Fruit fly (Drosophila melanogaster): ENCODE results near the gene CG33332.
A peak's percentile ranks its signal among the peaks of the same experiment; 100 is the strongest.

Gene CG33332

dm6 chr3R:14886011-14886534 is at the start of gene CG33332, which contains the start of the genes Rrp6 and CG33331:
CG33332 (plus strand) TSS chr3R:14886456.
Rrp6 (minus strand) TSS chr3R:14886246.
CG33331 (plus strand) TSS chr3R:14886456.
- TF ChIP-seq bab1 (GFP tag; optimal IDR thresholded peaks at IDR 0.05) (peak; percentile 83), CG11617 (GFP tag; optimal IDR thresholded peaks at IDR 0.05) (peak; percentile 83), ovo (GFP tag; optimal IDR thresholded peaks at IDR 0.05) (peak; percentile 64), pad (GFP tag; optimal IDR thresholded peaks at IDR 0.05) (peak; percentile 76), toe (GFP tag; optimal IDR thresholded peaks at IDR 0.05) (no peak), CG33017 (tag; optimal IDR thresholded peaks at IDR 0.05) (peak; percentile 76), CG12768 (GFP tag; optimal IDR thresholded peaks at IDR 0.05) (peak; percentile 88), CG1620 (GFP tag; optimal IDR thresholded peaks at IDR 0.05) (peak; percentile 83), Crg-1 (GFP tag; optimal IDR thresholded peaks at IDR 0.05) (peak; percentile 90), cic (GFP tag; optimal IDR thresholded peaks at IDR 0.05) (peak; percentile 26), CG14711 (tag; optimal IDR thresholded peaks at IDR 0.05) (peak; percentile 84), CG5204 (GFP tag; optimal IDR thresholded peaks at IDR 0.05) (no peak), cnc (optimal IDR thresholded peaks at IDR 0.05) (no peak), CG7101 (tag; optimal IDR thresholded peaks at IDR 0.05) (peak; percentile 85), Mnt (GFP tag; optimal IDR thresholded peaks at IDR 0.05) (peak; percentile 92), Hr96 (GFP tag; optimal IDR thresholded peaks at IDR 0.05) (no peak), Clk (GFP tag; optimal IDR thresholded peaks at IDR 0.05) (peak; percentile 73), CG7045 (GFP tag; optimal IDR thresholded peaks at IDR 0.05) (peak; percentile 85), kay (GFP tag; ENCODE audit: borderline replicate concordance) (no peak), tj (GFP tag; optimal IDR thresholded peaks at IDR 0.05) (peak; percentile 52)

- TF ChIP-seq toe (GFP tag; optimal IDR thresholded peaks at IDR 0.05) (no peak), CG14711 (tag; optimal IDR thresholded peaks at IDR 0.05) (no peak), tj (GFP tag; optimal IDR thresholded peaks at IDR 0.05) (no peak), bab1 (GFP tag; optimal IDR thresholded peaks at IDR 0.05) (no peak), CG7101 (tag; optimal IDR thresholded peaks at IDR 0.05) (no peak), Mnt (GFP tag; optimal IDR thresholded peaks at IDR 0.05) (no peak), CG33017 (tag; optimal IDR thresholded peaks at IDR 0.05) (no peak), CG7045 (GFP tag; optimal IDR thresholded peaks at IDR 0.05) (no peak), Hr96 (GFP tag; optimal IDR thresholded peaks at IDR 0.05) (no peak), cnc (optimal IDR thresholded peaks at IDR 0.05) (no peak), kay (GFP tag; ENCODE audit: borderline replicate concordance) (no peak), CG5204 (GFP tag; optimal IDR thresholded peaks at IDR 0.05) (no peak), Clk (GFP tag; optimal IDR thresholded peaks at IDR 0.05) (no peak)
Observed at dm6 chr3R:14844743-14845142, 41.5 kb upstream of the CG33332 start, which contains the start of gene CG3610. CG3610 (plus strand) TSS chr3R:14845043.

DNA sequence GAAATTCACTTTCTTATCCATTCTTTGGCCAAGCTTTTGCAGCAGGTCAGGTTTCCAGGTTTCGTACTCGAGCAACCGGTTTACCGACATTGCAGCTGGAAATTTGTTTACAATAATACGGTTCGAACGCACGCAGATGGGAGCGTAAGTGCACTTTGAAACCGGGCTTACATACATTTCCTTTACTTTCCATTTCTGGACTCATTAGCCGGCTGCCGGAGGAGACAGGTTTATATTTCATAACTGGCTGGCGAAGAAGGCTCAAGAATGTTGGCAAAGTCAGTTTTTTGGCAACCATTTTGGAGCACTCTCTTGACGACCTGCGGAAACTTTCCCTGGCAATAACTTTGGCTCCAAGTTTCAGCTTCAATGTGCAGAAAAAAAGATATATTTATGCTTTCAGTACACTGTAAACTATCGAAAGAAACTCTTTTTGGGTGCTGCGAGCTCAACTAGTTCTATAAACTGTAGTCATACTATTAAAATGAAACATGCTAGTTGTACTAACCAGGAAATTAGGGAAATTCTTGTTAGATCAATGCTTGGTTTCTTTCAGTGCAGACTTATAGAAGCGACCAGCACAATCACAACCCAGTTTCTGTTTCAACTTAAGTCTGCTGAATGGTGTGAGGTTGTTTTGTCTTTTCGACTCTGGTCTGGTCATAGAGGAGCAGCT is 39.2 kb upstream of the CG33332 start:
- TF ChIP-seq CG11617 (GFP tag; optimal IDR thresholded peaks at IDR 0.05) (no peak), kay (GFP tag; ENCODE audit: borderline replicate concordance) (no peak), cic (GFP tag; optimal IDR thresholded peaks at IDR 0.05) (no peak), CG14711 (tag; optimal IDR thresholded peaks at IDR 0.05) (no peak), CG7101 (tag; optimal IDR thresholded peaks at IDR 0.05) (no peak), ovo (GFP tag; optimal IDR thresholded peaks at IDR 0.05) (no peak), toe (GFP tag; optimal IDR thresholded peaks at IDR 0.05) (no peak), Clk (GFP tag; optimal IDR thresholded peaks at IDR 0.05) (no peak), cnc (optimal IDR thresholded peaks at IDR 0.05) (no peak), CG12768 (GFP tag; optimal IDR thresholded peaks at IDR 0.05) (no peak), CG7045 (GFP tag; optimal IDR thresholded peaks at IDR 0.05) (no peak), CG1620 (GFP tag; optimal IDR thresholded peaks at IDR 0.05) (no peak), pad (GFP tag; optimal IDR thresholded peaks at IDR 0.05) (no peak), CG33017 (tag; optimal IDR thresholded peaks at IDR 0.05) (no peak), Crg-1 (GFP tag; optimal IDR thresholded peaks at IDR 0.05) (no peak), Hr96 (GFP tag; optimal IDR thresholded peaks at IDR 0.05) (no peak), tj (GFP tag; optimal IDR thresholded peaks at IDR 0.05) (no peak)

dm6 chr3R:14847844-14848243 is 38.4 kb upstream of the CG33332 start:
- TF ChIP-seq pad (GFP tag; optimal IDR thresholded peaks at IDR 0.05) (no peak), ovo (GFP tag; optimal IDR thresholded peaks at IDR 0.05) (no peak), CG14711 (tag; optimal IDR thresholded peaks at IDR 0.05) (no peak)

DNA sequence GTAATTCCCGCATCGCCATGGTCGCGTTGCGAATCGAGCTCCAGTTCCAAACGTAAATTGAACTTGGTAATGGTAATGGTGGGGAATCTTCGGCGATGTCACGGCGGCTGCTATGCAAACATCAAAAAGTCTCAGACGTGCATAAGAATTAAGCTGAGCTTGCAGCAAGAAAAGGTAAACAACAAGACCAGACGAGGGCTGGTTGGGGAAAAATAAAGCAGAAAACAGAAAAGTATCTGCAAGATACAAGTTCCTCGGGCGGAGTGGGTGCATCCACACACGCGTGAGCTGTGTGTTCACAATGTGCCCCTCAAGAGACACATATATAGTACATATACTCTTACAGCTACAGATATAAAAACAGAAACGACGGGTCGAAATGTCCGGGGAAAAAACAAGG is 33.6 kb upstream of the CG33332 start:
- TF ChIP-seq CG12768 (GFP tag; optimal IDR thresholded peaks at IDR 0.05) (no peak), tj (GFP tag; optimal IDR thresholded peaks at IDR 0.05) (peak; percentile 26)

DNA sequence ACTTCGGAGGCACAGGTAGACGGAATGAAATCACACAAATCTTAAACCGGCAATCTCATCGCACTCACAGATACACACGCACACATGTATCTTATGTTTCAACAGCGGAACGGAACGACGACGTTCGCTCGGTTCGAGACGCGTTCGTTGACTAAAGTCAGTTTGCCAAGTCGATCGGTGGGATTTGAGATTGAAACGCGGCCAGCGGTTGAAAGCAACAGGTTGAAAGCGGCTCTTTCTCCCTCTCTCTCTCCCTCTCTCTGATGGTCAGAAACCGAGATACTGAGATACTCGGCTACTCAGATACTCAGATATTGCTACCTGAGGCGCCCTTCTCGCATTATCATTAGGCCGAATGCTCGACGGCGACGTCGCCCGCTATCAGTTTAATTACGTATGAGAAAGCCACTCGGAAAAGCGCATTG is 32.5 kb upstream of the CG33332 start:
- peak; percentile 71 for TF ChIP-seq Crg-1 (GFP tag; optimal IDR thresholded peaks at IDR 0.05)
- TF ChIP-seq CG5204 (GFP tag; optimal IDR thresholded peaks at IDR 0.05): peak; percentile 13
- peak; percentile 7 for TF ChIP-seq bab1 (GFP tag; optimal IDR thresholded peaks at IDR 0.05)
- peak; percentile 21 for TF ChIP-seq Mnt (GFP tag; optimal IDR thresholded peaks at IDR 0.05)
- TF ChIP-seq CG7045 (GFP tag; optimal IDR thresholded peaks at IDR 0.05): peak; percentile 43
- no peak for TF ChIP-seq kay (GFP tag; ENCODE audit: borderline replicate concordance)
- TF ChIP-seq tj (GFP tag; optimal IDR thresholded peaks at IDR 0.05): no peak
- peak; percentile 40 for TF ChIP-seq pad (GFP tag; optimal IDR thresholded peaks at IDR 0.05)
- TF ChIP-seq CG1620 (GFP tag; optimal IDR thresholded peaks at IDR 0.05): no peak
- no peak for TF ChIP-seq cnc (optimal IDR thresholded peaks at IDR 0.05)
- TF ChIP-seq CG12768 (GFP tag; optimal IDR thresholded peaks at IDR 0.05): peak; percentile 60
- TF ChIP-seq cic (GFP tag; optimal IDR thresholded peaks at IDR 0.05): peak; percentile 63
- TF ChIP-seq ovo (GFP tag; optimal IDR thresholded peaks at IDR 0.05): no peak
- TF ChIP-seq CG7101 (tag; optimal IDR thresholded peaks at IDR 0.05): peak; percentile 32
- TF ChIP-seq CG11617 (GFP tag; optimal IDR thresholded peaks at IDR 0.05): peak; percentile 46
- TF ChIP-seq CG33017 (tag; optimal IDR thresholded peaks at IDR 0.05): peak; percentile 74
- peak; percentile 10 for TF ChIP-seq CG14711 (tag; optimal IDR thresholded peaks at IDR 0.05)
